Worm (Caenorhabditis elegans): Measurements from ENCODE around the gene fbxa-196.

DNA sequence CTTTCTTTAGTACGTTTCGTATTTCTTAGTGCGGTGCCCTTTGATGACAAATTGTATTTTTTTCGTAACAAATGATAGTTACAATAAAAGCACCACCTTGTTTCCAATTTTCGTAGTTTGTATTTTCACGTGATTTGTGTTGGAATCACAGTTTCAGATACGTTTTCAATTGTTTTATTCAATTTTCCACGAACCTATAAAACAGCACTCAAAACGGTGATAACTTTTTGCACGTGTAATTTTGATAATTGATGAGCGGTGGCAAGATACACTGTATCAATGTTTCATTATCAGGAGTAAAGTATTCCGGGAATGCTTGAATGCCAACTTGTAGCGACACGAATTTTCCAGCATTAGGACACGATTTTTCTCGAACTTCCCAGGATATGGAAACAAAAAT lies 37.3 kb upstream of the fbxa-196 start:
- TF ChIP-seq pha-4 (tag; optimal IDR thresholded peaks at IDR 0.05) (no peak), nhr-28 (tag; optimal IDR thresholded peaks at IDR 0.05) (no peak), blmp-1 (tag; optimal IDR thresholded peaks at IDR 0.05) (no peak), zip-8 (tag; optimal IDR thresholded peaks at IDR 0.05) (no peak), elt-1 (tag; optimal IDR thresholded peaks at IDR 0.05; ENCODE audit: borderline replicate concordance, insufficient read depth) (no peak), mep-1 (tag; optimal IDR thresholded peaks at IDR 0.05) (no peak), ztf-11 (tag; optimal IDR thresholded peaks at IDR 0.05) (no peak), lin-13 (tag; optimal IDR thresholded peaks at IDR 0.05) (no peak), elt-3 (tag; optimal IDR thresholded peaks at IDR 0.05) (no peak), nhr-237 (tag; optimal IDR thresholded peaks at IDR 0.05) (no peak), ces-1 (GFP tag; optimal IDR thresholded peaks at IDR 0.05) (no peak), sptf-1 (tag; optimal IDR thresholded peaks at IDR 0.05) (no peak)
